Fruit fly (Drosophila melanogaster): ENCODE data around the gene Sirt4.

Gene Sirt4

DNA sequence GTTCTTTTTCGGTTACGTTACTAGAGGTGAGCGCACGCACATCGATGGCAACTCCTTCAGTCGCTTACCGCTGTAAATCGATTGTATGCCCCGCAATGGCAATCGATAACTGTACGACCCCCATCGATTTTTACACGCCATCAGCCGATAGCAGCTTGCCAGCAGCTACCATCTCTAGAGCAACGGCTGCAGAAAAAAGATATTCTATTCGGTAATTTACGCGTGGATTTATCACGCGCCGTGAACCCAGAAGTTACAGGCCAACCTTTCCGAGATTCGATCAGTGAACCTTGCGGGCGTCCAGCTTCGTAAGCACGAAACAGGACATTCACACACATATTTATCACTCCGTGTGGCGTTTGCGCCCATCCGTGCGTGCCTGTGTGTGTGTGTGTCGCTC, at the start of gene Sirt4, which contains the start of gene CG4119:
Gene Sirt4, minus strand, starts transcription at position 39 of the 400 bp plus-strand sequence.
Gene CG4119, plus strand, starts transcription at position 151 of the 400 bp plus-strand sequence.
- TF ChIP-seq noc (tag; optimal IDR thresholded peaks at IDR 0.05) = peak; percentile 26

DNA sequence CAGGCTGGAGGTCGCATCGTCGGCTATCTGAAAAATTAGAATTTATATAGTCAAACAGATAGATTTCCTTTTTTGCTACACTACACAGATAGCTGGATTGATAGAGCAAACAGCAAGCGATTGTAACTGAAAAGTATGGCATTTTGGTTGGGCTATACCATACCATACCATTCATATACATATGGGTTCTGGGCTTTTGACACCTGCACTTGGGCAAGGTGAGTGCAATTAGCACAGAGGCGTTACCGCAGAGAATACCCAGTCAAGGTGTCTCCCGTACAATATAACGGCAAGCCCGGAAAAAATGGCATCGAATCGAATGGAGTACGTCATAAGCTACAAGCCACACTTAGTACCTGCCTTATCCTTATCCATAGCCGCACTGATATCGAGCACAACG, 49.0 kb upstream of the Sirt4 start:
- no peak for TF ChIP-seq noc (tag; optimal IDR thresholded peaks at IDR 0.05)

DNA sequence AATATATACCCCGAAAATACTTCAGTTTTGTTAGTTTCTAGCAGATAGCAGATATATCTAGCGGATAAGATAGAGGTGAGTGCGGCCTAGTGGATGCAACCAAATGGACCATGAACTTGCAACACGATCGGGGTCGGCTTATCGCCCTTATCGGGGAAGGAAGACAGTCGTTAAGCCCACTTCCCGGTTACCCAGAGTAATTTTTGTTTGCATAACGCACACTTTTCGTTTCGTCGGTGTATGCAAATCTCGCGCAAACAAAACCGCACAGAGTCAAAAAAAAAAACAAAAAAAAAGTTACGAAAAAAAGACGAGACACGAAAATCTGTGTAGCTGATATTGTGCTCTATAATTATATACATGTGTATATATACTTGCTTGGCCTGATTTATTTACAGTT, 47.2 kb upstream of the Sirt4 start:
- TF ChIP-seq noc (tag; optimal IDR thresholded peaks at IDR 0.05) = no peak

DNA sequence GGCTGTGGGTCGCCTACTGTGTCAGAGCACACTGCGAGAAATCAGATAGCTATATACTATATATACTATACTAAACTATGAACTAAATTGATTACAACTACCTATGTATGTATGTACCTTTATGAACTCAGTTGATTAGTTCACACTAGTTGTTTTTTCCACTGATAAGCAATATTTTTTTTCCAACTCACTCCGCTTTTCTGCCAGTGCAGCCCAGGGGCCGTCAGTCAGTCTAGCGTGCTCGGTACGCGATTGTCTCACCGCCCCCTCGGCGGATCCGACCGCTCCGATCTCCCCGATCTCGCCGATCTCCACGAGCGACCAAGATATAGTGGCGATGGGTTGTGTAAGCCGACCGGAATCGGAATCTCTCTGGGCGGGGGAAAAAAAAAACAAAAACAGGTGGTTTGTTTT, 40.2 kb upstream of the Sirt4 start:
- peak; percentile 43 for TF ChIP-seq noc (tag; optimal IDR thresholded peaks at IDR 0.05)

DNA sequence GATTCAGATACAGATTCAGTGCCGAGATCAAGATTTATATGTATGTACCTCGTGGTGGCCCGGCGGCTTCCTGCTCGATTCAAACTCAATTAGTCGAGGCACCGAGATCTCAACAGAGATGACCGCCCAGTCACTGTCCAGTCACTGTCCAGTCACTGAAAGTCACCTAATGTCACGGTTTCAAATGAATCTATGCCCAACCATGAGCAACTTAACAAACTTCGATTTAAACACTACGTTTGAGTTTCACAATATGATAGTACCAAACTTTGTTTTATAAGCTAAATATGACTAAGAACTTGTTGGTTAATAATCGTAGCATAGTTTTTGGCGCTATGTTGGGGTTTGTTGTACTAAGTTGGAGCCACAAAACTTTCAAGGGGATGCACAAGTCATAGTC, 39.4 kb upstream of the Sirt4 start:
- no peak for TF ChIP-seq noc (tag; optimal IDR thresholded peaks at IDR 0.05)

DNA sequence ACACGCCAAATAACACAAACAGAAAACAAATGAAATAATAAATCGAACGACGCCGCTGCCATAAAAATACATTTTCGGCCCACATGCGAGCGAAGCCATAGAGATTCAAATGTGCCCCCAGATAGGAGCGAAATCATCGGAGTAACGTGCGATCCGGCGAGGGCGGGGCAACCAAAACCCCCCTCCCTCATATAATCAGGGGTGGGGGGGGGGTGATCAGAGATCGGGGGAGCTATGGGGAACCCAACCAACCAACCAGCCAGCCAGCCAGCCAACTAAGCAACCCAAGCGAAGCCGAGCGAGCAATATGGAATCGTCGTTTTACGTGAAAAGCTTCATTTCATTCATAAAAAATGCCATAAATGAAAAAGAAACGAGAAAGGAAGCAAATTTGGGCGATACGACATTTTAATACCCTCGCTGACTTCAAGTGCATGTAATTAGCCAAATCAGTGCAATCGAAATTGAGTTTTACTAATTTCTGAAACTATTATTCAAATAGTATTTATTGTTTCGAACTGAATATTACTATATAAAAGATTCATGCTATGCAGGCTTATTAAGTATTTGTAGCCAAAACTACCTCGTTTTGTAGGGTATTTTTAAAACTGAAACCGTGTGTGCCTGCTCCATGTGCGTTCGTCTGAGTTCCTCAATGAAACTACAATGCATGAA, 34.2 kb upstream of the Sirt4 start:
- TF ChIP-seq noc (tag; optimal IDR thresholded peaks at IDR 0.05) = peak; percentile 47

DNA sequence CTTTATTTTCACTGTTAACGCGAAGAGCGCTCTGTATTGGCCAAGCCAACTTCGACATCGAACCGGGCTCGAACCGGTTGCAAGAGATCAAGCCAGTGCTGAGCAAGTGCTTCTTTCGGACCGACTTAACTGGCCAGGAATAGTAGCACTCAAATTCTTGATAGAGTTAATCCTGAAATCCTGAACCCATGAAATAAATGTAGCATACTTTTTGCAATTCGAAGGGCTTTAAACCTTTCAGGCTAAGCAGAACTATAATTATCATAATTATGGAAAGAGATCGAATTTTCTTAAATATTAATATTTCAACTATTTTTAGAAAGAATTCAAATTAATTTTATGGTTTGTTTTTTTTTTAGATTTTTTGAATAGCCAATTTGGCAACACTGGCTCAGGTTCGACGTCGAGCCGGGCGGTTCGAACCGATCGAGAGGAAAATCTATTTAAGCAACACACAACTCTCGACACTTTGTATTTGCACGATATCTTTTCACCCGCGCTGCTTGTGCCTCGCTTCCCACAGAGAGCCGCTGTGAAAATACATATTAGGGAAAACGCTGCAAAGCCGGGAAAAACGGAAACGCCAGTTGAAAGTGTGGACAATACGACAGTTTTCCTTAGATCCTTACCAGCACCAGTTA, 32.5 kb upstream of the Sirt4 start, which contains the start of gene AdamTS-B:
Gene AdamTS-B, plus strand, starts transcription at position 471 of the 641 bp plus-strand sequence.
- peak; percentile 57 for TF ChIP-seq noc (tag; optimal IDR thresholded peaks at IDR 0.05)

DNA sequence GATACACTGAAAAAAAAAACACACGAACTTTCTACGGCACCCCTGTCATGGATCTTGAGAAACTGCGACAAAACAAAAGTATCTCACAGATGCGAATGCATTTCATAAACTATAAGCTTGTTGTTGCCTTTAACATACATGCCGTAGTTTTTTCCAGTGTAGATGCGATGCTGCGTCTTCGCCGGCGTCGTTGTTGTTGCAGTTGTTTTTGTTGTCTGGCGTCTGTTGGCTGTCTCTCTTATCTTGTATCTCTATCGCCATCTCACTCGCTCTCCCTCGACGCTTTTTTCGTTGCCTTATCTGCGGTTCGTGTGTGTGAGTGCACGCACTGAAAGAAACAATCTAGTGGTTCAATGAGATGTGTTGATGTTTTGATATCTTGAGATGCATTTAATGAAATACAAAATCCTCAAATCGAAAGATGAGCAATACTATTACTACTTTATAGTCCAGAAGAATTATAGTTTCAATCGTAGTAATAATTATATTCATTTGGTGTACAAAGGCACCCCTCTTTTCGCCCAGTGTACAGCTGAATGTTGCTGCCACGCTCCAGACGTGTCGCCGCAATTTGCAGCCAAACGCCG, 30.8 kb upstream of the Sirt4 start:
- peak; percentile 88 for TF ChIP-seq noc (tag; optimal IDR thresholded peaks at IDR 0.05)

DNA sequence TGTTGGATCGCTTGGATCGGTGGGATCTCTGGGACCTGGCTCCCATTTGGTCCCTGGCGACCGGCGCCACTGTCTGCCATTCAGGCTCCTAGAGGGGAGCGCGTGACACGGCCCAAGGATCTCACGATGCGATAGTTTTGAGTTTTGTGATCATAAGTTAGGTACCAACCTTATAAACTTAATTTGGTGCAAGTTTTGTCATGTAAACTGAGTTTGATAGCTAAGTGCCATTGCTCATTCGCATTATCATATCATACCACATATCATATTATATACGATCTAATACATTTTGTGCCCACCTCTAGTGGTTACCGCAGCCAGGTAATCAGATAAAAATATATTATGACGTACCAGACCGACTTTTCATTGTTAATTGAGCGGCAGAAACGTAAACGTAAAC, 30.2 kb upstream of the Sirt4 start:
- TF ChIP-seq noc (tag; optimal IDR thresholded peaks at IDR 0.05) = no peak

DNA sequence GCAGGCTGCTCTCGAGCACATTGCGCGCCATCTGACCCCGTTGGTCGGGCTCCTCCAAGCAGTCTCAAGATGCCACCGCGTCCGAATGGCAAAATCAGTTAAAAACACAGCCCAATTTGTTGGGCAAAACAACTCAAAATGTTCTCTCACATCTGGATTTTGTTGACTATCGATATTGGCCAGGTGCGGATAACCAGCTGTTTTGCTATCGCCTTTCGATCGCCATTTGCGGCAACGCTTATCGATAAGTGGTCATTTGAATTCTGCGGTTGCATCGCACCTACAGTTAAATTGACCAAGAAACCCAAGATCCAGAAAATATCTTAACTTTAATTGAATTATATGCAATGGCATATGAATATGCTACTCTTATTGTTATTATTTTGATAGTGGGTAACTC, 29.3 kb upstream of the Sirt4 start, which contains the start of gene CG3149:
Gene CG3149, minus strand, starts transcription at position 171 of the 400 bp plus-strand sequence.
- no peak for TF ChIP-seq noc (tag; optimal IDR thresholded peaks at IDR 0.05)

DNA sequence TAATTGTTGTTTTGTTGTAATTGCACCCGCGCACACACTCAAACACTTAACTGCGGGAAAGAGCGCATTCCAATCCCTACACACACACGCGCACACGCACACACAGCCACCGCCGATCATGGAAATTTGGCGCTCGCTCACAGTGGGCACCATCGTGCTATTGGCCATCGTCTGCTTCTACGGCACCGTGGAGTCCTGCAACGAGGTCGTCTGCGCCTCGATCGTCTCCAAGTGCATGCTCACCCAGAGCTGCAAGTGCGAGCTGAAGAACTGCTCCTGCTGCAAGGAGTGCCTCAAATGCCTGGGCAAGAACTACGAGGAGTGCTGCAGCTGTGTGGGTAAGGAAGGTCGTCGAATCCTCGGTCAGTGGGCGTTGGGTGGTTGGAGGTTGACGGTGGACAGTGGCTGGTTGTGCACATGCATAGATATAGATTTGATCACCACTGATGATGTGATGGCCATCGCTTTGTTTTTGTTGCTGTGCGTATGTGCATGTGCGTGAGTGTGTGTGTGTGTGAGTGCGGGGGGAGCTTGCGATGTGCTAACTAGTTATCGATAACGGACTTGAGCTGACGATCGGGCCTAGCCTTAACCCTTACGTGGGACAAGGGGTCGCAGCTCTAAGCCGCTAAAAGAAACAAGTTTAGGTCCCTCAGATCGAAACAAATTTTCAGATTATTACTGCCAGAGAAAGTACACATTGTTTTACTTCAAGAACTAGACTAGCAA, 25.1 kb upstream of the Sirt4 start:
- no peak for TF ChIP-seq noc (tag; optimal IDR thresholded peaks at IDR 0.05)

DNA sequence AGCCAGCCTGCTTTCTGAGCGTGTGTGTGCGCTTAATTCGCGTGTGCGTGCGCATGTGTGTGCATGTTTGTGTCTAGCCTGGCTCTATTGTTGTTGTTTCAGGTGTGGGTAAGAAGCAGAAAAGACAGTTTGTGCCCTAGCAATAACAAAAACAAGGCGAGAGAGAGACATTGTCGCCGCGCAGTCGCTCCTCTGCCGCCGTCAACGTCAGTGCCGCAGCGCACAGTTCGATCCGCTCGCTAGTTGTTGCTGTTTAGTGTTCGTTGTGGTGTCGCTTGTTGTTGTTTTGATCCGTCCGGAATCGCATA, 24.4 kb upstream of the Sirt4 start:
- no peak for TF ChIP-seq noc (tag; optimal IDR thresholded peaks at IDR 0.05)

DNA sequence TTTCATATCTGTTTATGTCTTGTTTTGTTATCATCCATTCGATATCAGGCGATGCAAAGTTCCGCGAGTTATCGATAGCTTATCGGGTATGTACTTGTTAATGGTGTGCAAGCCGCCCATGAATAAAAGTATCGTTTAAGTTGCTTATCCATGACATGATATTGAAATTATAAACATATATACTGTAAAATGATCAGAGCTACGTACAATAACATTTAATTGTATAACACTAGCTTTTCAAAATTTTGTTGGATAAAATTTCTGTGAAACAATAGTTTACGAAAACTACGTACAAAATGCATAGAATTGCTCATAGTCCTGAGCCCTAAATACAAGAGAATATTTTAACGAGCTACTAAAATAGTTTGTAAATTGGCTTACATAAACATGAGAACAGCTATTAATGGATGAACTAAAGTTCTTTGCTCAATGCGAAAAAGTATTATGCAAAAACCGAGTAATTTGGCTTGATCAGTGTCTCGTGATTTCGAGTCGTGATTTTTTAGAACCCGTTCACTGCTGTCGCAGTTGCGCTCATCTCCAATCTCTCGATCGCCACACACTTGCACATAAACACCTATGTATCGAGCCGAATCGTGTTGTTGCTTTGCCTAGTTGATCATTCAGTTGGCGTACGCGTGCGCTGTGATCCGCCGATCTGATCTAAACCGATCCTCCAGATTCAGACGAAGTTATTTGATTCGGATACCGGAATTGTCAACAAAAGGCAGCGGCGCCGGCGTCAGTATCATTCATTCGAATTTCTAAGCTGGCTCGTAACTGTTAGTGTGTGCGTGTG, 23.9 kb upstream of the Sirt4 start, which contains the start of the genes PGAP1 and cv:
Gene PGAP1, minus strand, starts transcription at position 57 of the 799 bp plus-strand sequence.
Gene cv, plus strand, starts transcription at position 586 of the 799 bp plus-strand sequence.
- no peak for TF ChIP-seq noc (tag; optimal IDR thresholded peaks at IDR 0.05)

DNA sequence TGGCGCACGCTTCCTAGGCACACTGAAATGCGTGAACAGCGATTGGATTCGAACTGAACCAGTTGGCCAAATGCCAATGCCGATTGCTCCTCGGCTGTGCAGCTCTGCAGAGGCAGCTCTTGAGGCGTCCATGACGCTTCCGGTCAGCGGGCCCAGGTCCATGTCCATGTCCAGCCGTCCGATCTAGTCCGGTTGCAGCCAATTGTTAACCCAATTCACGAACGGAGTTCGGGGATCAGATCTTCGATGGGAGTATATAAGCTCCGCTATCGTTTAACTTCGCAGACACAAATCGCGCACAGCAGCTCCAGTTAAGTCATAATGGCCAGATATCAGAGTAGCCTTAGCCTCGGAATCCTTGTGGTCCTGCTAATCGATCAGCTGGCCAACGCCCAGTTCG, 17.2 kb upstream of the Sirt4 start, which contains the start of gene CG42449:
Gene CG42449, plus strand, starts transcription at position 301 of the 400 bp plus-strand sequence.
- no peak for TF ChIP-seq noc (tag; optimal IDR thresholded peaks at IDR 0.05)

DNA sequence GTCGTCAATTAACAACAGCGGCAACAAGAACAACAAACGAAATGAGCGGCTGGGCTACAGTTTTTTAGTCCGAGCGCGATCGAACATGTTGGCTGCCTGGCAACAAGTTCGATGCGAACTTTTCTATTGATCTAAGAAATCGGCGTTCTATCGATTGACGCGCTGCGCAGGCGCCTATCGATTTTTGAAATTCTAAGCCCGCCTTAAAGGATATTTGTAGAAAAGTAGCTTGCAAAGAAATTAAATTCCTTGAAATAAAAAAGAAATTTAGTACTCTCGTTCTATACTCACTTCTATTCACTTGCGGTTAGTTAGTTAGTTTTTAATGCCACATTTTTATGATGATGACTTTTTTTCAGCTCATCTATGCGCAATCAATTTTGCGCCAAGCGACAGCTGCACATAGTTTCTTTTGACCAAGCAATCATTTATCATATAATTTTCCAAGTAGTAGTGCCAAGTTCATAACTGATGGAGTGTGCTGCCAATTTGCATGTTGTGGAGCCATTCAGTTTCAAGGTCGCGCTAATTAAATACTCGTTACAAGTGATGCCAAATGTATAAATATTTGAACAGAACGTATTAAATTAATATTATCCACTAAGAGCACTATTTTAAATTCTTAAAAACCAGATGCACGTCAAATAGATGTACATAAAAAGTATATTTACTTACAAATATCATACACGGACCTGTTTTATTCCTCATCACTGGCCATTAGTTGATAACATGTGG, 14.4 kb upstream of the Sirt4 start, which contains the start of the genes Tre1 and Gr5a:
Gene Tre1, minus strand, starts transcription at position 45 of the 735 bp plus-strand sequence.
Gene Gr5a, plus strand, starts transcription at position 685 of the 735 bp plus-strand sequence.
- no peak for TF ChIP-seq noc (tag; optimal IDR thresholded peaks at IDR 0.05)
